Fruit fly (Drosophila melanogaster) ovary, adult (tissue): ENCODE measurements around the gene HDAC4.
A peak's percentile ranks its signal among the peaks of the same experiment; 100 is the strongest.

ENCODE experiments used
- CG17801 ChIP-seq: fragments of 200-800 bp; optimal IDR thresholded peaks from 2 replicates; lab custom pipeline; 2019; ENCODE audit warnings: missing biosample characterization, mild to moderate bottlenecking, missing genetic modification characterization, moderate library complexity; ENCODE audit not compliant: partially characterized antibody

Gene HDAC4

dm6 chrX:13258048-13258756 is 27.2 kb downstream of the HDAC4 start, which contains the start of the genes mew and CG15742:
Gene mew, minus strand, starts transcription at chrX:13258490.
Gene CG15742, minus strand, starts transcription at chrX:13258495.
- no peak for TF ChIP-seq CG17801 (GFP tag; lab: Kevin White, UChicago)

- TF ChIP-seq CG17801 (GFP tag; lab: Kevin White, UChicago) = peak; percentile 38
Measured at dm6 chrX:13256967-13257366, 28.5 kb downstream of the HDAC4 start.

DNA sequence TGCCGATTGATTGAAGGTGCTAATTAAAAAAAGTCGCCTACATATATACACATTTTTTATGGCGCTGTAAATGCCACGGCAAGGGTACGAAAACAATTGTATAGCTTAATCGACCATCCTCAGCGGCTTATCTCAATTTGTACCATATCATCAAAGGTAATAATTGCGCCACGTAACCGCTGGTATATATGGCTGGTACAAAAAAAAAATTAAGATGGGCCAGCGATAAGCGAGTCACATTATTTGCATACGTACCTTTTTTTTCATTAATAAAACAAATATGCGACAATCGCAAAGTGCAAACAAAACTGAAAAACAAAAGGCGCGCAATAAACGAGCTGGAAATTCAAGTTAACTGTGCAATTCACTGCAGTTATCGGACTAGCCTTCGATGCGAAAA is 31.0 kb downstream of the HDAC4 start:
- peak; percentile 37 for TF ChIP-seq CG17801 (GFP tag; lab: Kevin White, UChicago)

DNA sequence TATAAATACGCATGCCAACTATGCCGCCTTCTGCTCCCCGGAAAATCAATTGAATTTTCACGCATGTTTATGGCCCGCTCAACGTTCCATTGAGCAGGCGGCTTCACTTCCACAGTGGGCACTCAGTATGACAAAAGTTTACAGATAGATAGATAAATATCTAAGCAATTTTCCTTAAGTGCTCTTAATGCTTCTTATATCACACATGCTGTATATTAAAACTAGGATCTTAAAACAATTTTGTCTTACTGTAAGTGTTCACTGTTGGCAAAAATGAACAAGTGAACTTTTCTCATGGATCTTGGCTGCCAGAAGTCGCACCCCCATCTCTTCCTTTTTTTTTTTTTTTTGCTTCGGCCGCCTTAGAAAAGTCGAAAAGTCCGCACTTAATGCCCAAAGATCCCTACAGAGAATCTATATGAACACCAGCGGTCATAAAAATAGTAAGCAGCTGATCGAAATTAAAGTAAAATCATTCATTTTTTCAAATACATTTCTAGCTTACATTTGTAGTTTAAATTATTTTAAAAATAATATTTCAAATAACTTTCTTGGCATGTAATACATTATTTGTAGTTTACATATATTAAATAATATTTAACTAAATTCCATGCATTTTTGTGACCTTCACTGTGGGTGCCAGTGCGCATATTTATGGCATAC is 32.2 kb downstream of the HDAC4 start:
- no peak for TF ChIP-seq CG17801 (GFP tag; lab: Kevin White, UChicago)

DNA sequence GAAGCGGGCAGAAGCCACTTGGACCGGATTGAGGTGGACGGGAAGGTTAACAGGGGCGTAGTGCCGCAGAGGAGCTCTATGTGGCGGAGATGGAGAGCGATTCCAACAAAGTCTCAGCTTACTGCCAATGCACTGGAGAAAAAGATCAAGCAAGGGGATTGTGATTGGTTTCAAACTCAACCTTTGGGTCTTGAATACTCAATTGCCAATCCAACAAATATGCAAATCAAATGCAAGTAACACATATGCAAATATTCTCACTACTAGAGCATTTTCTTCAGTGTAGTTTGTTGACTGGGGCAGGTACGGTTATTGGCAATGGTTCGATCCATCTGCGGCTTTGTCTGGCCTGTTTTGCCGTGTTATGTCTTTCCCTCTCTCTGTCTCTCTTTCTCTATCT is 34.1 kb downstream of the HDAC4 start:
- no peak for TF ChIP-seq CG17801 (GFP tag; lab: Kevin White, UChicago)

dm6 chrX:13249732-13250395 is 35.6 kb downstream of the HDAC4 start:
- no peak for TF ChIP-seq CG17801 (GFP tag; lab: Kevin White, UChicago)

DNA sequence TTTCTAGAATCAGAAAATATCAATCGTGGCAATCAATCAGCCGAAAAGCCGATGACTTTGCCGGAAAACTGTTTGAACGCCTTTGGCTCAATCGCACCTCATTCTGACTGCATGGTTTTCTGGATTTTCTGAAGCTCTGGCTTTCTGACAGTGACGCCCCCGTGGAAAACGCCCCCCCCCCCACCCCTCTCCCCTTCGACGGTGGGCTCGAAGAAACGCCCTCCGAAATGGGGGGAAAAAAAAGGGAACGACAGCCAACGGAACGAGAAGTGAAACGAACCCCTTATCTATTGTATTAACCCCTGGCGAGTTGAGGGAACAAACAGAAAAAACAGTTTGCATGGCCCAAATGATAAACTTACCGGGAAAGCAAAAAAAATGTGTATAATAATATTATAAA is 36.9 kb downstream of the HDAC4 start:
- no peak for TF ChIP-seq CG17801 (GFP tag; lab: Kevin White, UChicago)

DNA sequence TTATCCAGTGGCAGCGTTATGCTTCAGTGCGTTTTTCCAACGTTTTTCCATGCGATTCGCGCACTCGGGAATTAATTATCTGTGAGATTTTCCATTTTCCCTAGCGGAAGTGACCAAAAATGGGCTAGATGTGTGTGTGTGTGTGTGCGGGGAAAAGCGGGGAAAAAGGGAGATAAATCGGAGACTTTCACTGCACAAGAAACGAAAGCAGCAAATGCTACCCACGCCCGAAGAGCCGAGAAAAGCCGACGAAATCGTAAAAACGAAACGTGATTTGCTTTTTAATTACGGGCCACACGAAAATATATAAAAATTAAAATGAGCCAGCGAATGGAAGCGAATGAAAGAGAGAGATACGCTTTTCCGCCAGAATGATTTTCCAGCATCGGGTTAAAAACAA is 37.6 kb downstream of the HDAC4 start:
- no peak for TF ChIP-seq CG17801 (GFP tag; lab: Kevin White, UChicago)

DNA sequence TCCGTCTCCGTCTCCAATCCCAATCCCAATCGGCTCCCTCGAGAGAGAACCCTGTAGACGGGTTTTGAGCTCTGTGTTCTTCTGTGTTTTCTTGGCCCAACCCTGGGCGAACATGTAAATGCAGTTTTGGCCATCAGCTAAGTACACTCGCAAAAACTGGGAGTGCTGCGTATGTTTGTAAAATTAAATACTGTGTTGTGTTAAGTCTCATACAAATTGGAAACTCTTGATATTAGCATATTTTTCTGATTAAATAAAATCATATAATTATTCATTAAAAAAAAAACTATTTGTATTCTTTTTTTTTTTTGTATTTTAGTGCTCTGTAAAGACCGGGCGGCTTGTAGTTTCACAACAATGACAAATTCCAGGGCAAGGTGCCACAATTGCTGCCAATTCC is 39.7 kb downstream of the HDAC4 start:
- no peak for TF ChIP-seq CG17801 (GFP tag; lab: Kevin White, UChicago)

- no peak for TF ChIP-seq CG17801 (GFP tag; lab: Kevin White, UChicago)
Measured at dm6 chrX:13244462-13244861, 41.0 kb downstream of the HDAC4 start.

- TF ChIP-seq CG17801 (GFP tag; lab: Kevin White, UChicago) = no peak
Measured at dm6 chrX:13243726-13244323, 41.6 kb downstream of the HDAC4 start.

- TF ChIP-seq CG17801 (GFP tag; lab: Kevin White, UChicago) = no peak
Measured at dm6 chrX:13240812-13241211, 44.6 kb downstream of the HDAC4 start.

DNA sequence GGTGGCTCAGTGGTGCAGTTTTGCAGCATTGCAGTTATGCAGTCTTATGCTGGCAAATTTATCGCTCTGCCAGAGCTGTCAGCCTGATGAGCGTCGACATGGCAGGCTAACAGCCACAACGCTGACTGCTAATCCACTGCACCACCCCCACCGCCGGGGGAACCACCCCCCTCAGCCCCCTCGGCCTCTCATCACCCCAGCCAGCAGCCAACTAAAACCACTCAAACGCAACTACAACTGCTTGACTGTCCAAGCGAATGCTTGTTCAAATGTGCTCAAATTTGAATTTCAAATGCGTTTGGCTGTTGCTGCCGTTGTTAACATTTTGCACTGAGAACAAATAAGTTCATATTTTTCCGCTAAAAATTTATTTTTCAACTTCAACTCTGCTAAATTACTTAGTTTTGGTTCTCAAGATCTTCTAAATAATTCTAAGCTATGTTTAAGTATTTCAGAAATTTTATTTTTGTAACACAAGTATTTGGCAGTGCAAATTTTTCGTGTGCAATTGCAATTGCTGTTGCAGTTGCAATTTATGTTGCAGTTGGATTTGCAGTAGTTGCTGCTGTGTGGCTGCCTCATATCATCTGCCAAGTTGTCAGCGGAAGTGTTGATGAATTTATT is 47.0 kb downstream of the HDAC4 start:
- TF ChIP-seq CG17801 (GFP tag; lab: Kevin White, UChicago) = no peak

- TF ChIP-seq CG17801 (GFP tag; lab: Kevin White, UChicago) = no peak
Measured at dm6 chrX:13236516-13237245, 48.8 kb downstream of the HDAC4 start, which contains the start of gene CG32639. Gene CG32639, minus strand, starts transcription at chrX:13236566.
